Fruit fly (Drosophila melanogaster) whole organism, embryonic: ENCODE measurements around the gene nAChRalpha6.
A peak's percentile ranks its signal among the peaks of the same experiment; 100 is the strongest.

ENCODE experiments used
- CG11456 ChIP-seq: fragments of 200-800 bp; sonication (Bioruptor generic); IDR thresholded peaks from 3 replicates; pipeline ENCODE4 v1.3.6; 2022; ENCODE audit warnings: missing biosample characterization, missing genetic modification characterization
- CG11696 ChIP-seq: fragments of 200-800 bp; sonication (Bioruptor generic); IDR thresholded peaks from 2 replicates; pipeline ENCODE4 v1.3.6; 2022; ENCODE audit warnings: missing biosample characterization, missing genetic modification characterization
- CG14050 ChIP-seq: fragments of 200-800 bp; sonication (Bioruptor generic); IDR thresholded peaks from 3 replicates; pipeline ENCODE4 v1.3.6; 2022; ENCODE audit warnings: missing biosample characterization, missing genetic modification characterization
- CG1529 ChIP-seq: fragments of 200-800 bp; sonication (Bioruptor generic); optimal IDR thresholded peaks from 3 replicates; lab custom pipeline; 2018; ENCODE audit warnings: missing biosample characterization, missing genetic modification characterization
- CG17186 ChIP-seq: fragments of 200-800 bp; sonication (Bioruptor generic); optimal IDR thresholded peaks from 3 replicates; lab custom pipeline; 2017; ENCODE audit warnings: missing biosample characterization, missing genetic modification reagents, missing genetic modification characterization
- CG1792 ChIP-seq: fragments of 200-800 bp; sonication (Bioruptor generic); optimal IDR thresholded peaks from 2 replicates; lab custom pipeline; 2016; ENCODE audit warnings: missing biosample characterization, missing genetic modification characterization
- CG2889 ChIP-seq: fragments of 200-800 bp; sonication (Bioruptor generic); IDR thresholded peaks from 3 replicates; pipeline ENCODE4 v1.3.6; 2022; ENCODE audit warnings: missing biosample characterization, missing genetic modification characterization
- CG32532 ChIP-seq: fragments of 200-800 bp; sonication (Bioruptor generic); IDR thresholded peaks from 2 replicates; pipeline ENCODE4 v1.3.6; 2022; ENCODE audit warnings: missing biosample characterization, missing genetic modification characterization
- CG3726 ChIP-seq: fragments of 200-800 bp; sonication (Bioruptor generic); IDR thresholded peaks from 3 replicates; pipeline ENCODE4, ENCODE4 v1.3.6; 2022; ENCODE audit warnings: missing biosample characterization, missing genetic modification characterization
- CG4328 ChIP-seq: fragments of 200-800 bp; sonication (Bioruptor generic); optimal IDR thresholded peaks from 3 replicates; lab custom pipeline; 2017; ENCODE audit warnings: missing biosample characterization, missing genetic modification reagents, missing genetic modification characterization
- CG4707 ChIP-seq: fragments of 200-800 bp; sonication (Bioruptor generic); optimal IDR thresholded peaks from 2 replicates; lab custom pipeline; 2018; ENCODE audit warnings: missing biosample characterization, mild to moderate bottlenecking, missing genetic modification characterization, moderate library complexity
- CG6654 ChIP-seq: fragments of 200-800 bp; sonication (Bioruptor generic); optimal IDR thresholded peaks from 2 replicates; lab custom pipeline; 2017; ENCODE audit warnings: missing biosample characterization, mild to moderate bottlenecking, missing genetic modification characterization
- CG6683 ChIP-seq: fragments of 200-800 bp; sonication (Bioruptor generic); optimal IDR thresholded peaks from 2 replicates; lab custom pipeline; 2017; ENCODE audit warnings: missing biosample characterization, mild to moderate bottlenecking, missing genetic modification characterization, missing genetic modification reagents
- CG6689 ChIP-seq: fragments of 200-800 bp; sonication (Bioruptor generic); IDR thresholded peaks from 2 replicates; pipeline ENCODE4 v1.3.6; 2022; ENCODE audit warnings: missing biosample characterization, missing genetic modification characterization
- CG6813 ChIP-seq: fragments of 200-800 bp; sonication (Bioruptor generic); optimal IDR thresholded peaks from 2 replicates; lab custom pipeline; 2017; ENCODE audit warnings: missing biosample characterization, missing genetic modification characterization, mild to moderate bottlenecking, moderate library complexity, missing genetic modification reagents
- CG7372 ChIP-seq: fragments of 200-800 bp; sonication (Bioruptor generic); IDR thresholded peaks from 2 replicates; pipeline ENCODE4 v1.3.6; 2022; ENCODE audit warnings: missing biosample characterization, missing genetic modification characterization
- CG7839 ChIP-seq: fragments of 200-800 bp; sonication (Bioruptor generic); optimal IDR thresholded peaks from 3 replicates; lab custom pipeline; 2018; ENCODE audit warnings: missing biosample characterization, mild to moderate bottlenecking, missing genetic modification characterization, moderate library complexity
- CG7928 ChIP-seq: fragments of 200-800 bp; sonication (Bioruptor generic); optimal IDR thresholded peaks from 2 replicates; lab custom pipeline; 2017; ENCODE audit warnings: missing biosample characterization, mild to moderate bottlenecking, missing genetic modification characterization
- CG9609 ChIP-seq: fragments of 200-800 bp; sonication (Bioruptor generic); optimal IDR thresholded peaks from 3 replicates; lab custom pipeline; 2016; ENCODE audit warnings: missing biosample characterization, missing genetic modification characterization
- Ets65A ChIP-seq: fragments of 200-800 bp; sonication (Bioruptor generic); peaks from one replicate; lab custom pipeline; 2016; ENCODE audit warnings: missing biosample characterization, missing genetic modification characterization
- HLH4C ChIP-seq: fragments of 200-800 bp; sonication (Bioruptor generic); IDR thresholded peaks from 3 replicates; pipeline ENCODE4 v1.3.6; 2022; ENCODE audit warnings: missing biosample characterization, missing genetic modification characterization; ENCODE audit not compliant: partially characterized antibody
- HmgZ ChIP-seq: fragments of 200-800 bp; sonication (Bioruptor generic); optimal IDR thresholded peaks from 2 replicates; lab custom pipeline; 2018; ENCODE audit warnings: missing biosample characterization, mild to moderate bottlenecking, missing genetic modification characterization
- Mad ChIP-seq: fragments of 200-800 bp; sonication (Bioruptor generic); optimal IDR thresholded peaks from 2 replicates; lab custom pipeline; 2016; ENCODE audit warnings: missing biosample characterization, missing genetic modification characterization
- Mes4 ChIP-seq: fragments of 200-800 bp; sonication (Bioruptor generic); optimal IDR thresholded peaks from 2 replicates; lab custom pipeline; 2016; ENCODE audit warnings: missing biosample characterization, missing genetic modification characterization
- Nf-YA ChIP-seq: fragments of 200-800 bp; sonication (Bioruptor generic); IDR thresholded peaks from 2 replicates; pipeline ENCODE4 v1.3.6; 2022; ENCODE audit warnings: missing biosample characterization, missing genetic modification characterization
- Nf-YB ChIP-seq: fragments of 200-800 bp; sonication (Bioruptor generic); optimal IDR thresholded peaks from 3 replicates; lab custom pipeline; 2019; ENCODE audit warnings: missing biosample characterization, mild to moderate bottlenecking, missing genetic modification characterization, moderate library complexity
- Ravus ChIP-seq: fragments of 200-800 bp; sonication (Bioruptor generic); IDR thresholded peaks from 2 replicates; pipeline ENCODE4 v1.3.6; 2022; ENCODE audit warnings: missing biosample characterization, missing genetic modification characterization
- Rfx ChIP-seq: fragments of 200-800 bp; sonication (Bioruptor generic); IDR thresholded peaks from 2 replicates; pipeline ENCODE4 v1.3.6; 2022; ENCODE audit warnings: missing biosample characterization, missing genetic modification characterization
- Taf1 ChIP-seq: fragments of 200-800 bp; sonication (Bioruptor generic); IDR thresholded peaks from 2 replicates; pipeline ENCODE4 v1.3.6; 2022; ENCODE audit warnings: missing biosample characterization, missing genetic modification characterization
- ash1 ChIP-seq: fragments of 200-800 bp; sonication (Bioruptor generic); optimal IDR thresholded peaks from 2 replicates; lab custom pipeline; 2018; ENCODE audit warnings: missing biosample characterization, mild to moderate bottlenecking, missing genetic modification characterization
- caup ChIP-seq: fragments of 200-800 bp; sonication (Bioruptor generic); optimal IDR thresholded peaks from 3 replicates; lab custom pipeline; 2017; ENCODE audit warnings: missing biosample characterization, mild to moderate bottlenecking, missing genetic modification characterization, moderate library complexity; ENCODE audit not compliant: severe bottlenecking
- chinmo ChIP-seq: fragments of 200-800 bp; sonication (Bioruptor generic); IDR thresholded peaks from 4 replicates; pipeline ENCODE4 v1.3.6; 2022; ENCODE audit warnings: missing biosample characterization, missing genetic modification characterization; ENCODE audit not compliant: partially characterized antibody
- ci ChIP-seq: fragments of 200-800 bp; sonication (Bioruptor generic); IDR thresholded peaks from 3 replicates; pipeline ENCODE4 v1.3.6; 2022; ENCODE audit warnings: missing biosample characterization, missing genetic modification characterization
- dmrt11E ChIP-seq: fragments of 200-800 bp; sonication (Bioruptor generic); optimal IDR thresholded peaks from 3 replicates; lab custom pipeline; 2018; ENCODE audit warnings: missing biosample characterization, mild to moderate bottlenecking, missing genetic modification characterization, moderate library complexity
- emc ChIP-seq: fragments of 200-800 bp; sonication (Bioruptor generic); optimal IDR thresholded peaks from 2 replicates; lab custom pipeline; 2016; ENCODE audit warnings: missing biosample characterization, missing genetic modification characterization
- fd96Cb ChIP-seq: fragments of 200-800 bp; sonication (Bioruptor generic); optimal IDR thresholded peaks from 2 replicates; lab custom pipeline; 2018; ENCODE audit warnings: missing biosample characterization, mild to moderate bottlenecking, missing genetic modification characterization, moderate library complexity
- gcm ChIP-seq: fragments of 200-800 bp; sonication (Bioruptor generic); optimal IDR thresholded peaks from 2 replicates; lab custom pipeline; 2019; ENCODE audit warnings: missing biosample characterization, mild to moderate bottlenecking, missing genetic modification characterization, moderate library complexity
- gcm2 ChIP-seq: fragments of 200-800 bp; sonication (Bioruptor generic); optimal IDR thresholded peaks from 2 replicates; lab custom pipeline; 2016; ENCODE audit warnings: missing biosample characterization, missing genetic modification characterization
- hkb ChIP-seq, 2 experiments: fragments of 200-800 bp in 1 of 2; fragments of >200 bp in 1 of 2; sonication (Bioruptor generic) in 1 of 2; IDR thresholded peaks in 1 of 2; optimal IDR thresholded peaks in 1 of 2; 2 replicates each; pipeline versions ENCODE4 v1.3.6 to Lab custom; 2017 to 2022; ENCODE audit warnings: missing biosample characterization in 1 of 2, missing genetic modification characterization in 1 of 2
- hth ChIP-seq: fragments of >200 bp; optimal IDR thresholded peaks from 2 replicates; lab custom pipeline; 2017; ENCODE audit warnings: inconsistent platforms
- lbe ChIP-seq: fragments of 200-800 bp; sonication (Bioruptor generic); optimal IDR thresholded peaks from 2 replicates; lab custom pipeline; 2016; ENCODE audit warnings: missing biosample characterization, mild to moderate bottlenecking, missing genetic modification characterization
- prd ChIP-seq, 3 experiments: fragments of >200 bp in 2 of 3; fragments of 200-800 bp in 1 of 3; sonication (Bioruptor generic) in 1 of 3; optimal IDR thresholded peaks in 2 of 3; IDR thresholded peaks in 1 of 3; 2 replicates in 2 of 3; 3 replicates in 1 of 3; pipeline versions ENCODE4 v1.3.6 to Lab custom; 2017 to 2022; ENCODE audit warnings: missing biosample characterization in 1 of 3, missing genetic modification characterization in 1 of 3
- sima ChIP-seq: fragments of 200-800 bp; sonication (Bioruptor generic); optimal IDR thresholded peaks from 2 replicates; lab custom pipeline; 2016; ENCODE audit warnings: missing biosample characterization, missing genetic modification characterization
- slbo ChIP-seq: fragments of 200-800 bp; sonication (Bioruptor generic); IDR thresholded peaks from 2 replicates; pipeline ENCODE4 v1.3.6; 2022; ENCODE audit warnings: missing biosample characterization, missing genetic modification characterization
- sqz ChIP-seq: fragments of 200-800 bp; sonication (Bioruptor generic); optimal IDR thresholded peaks from 3 replicates; lab custom pipeline; 2018; ENCODE audit warnings: missing biosample characterization, mild to moderate bottlenecking, missing genetic modification characterization
- tio ChIP-seq: fragments of 200-800 bp; sonication (Bioruptor generic); optimal IDR thresholded peaks from 2 replicates; lab custom pipeline; 2017; ENCODE audit warnings: missing biosample characterization, missing genetic modification characterization, inconsistent platforms
- tx ChIP-seq: fragments of 200-800 bp; sonication (Bioruptor generic); optimal IDR thresholded peaks from 2 replicates; lab custom pipeline; 2016; ENCODE audit warnings: missing biosample characterization, missing genetic modification characterization

nAChRalpha6 gene

dm6 chr2L:9918020-9918959 lies 32.2 kb upstream of the nAChRalpha6 start, which contains the start of the genes CG5885 and CG4598 (continued):
- TF ChIP-seq gcm2 (GFP tag; lab: Kevin White, UChicago) (peak; percentile 25), CG2889 (GFP tag; lab: Robert Waterston, UW) (0 out of 3 replicates have a peak, but pooled peaks have one; percentile 28), CG3726 (GFP tag; lab: Robert Waterston, UW) (0 out of 3 replicates have a peak, but pooled peaks have one; percentile 45), caup (GFP tag; lab: Kevin White, UChicago) (peak; percentile 59), CG4707 (no peak), ci (peak; percentile 85), Taf1 (peak; percentile 55; the same call in 1 of the 2 replicates), Mad (peak; percentile 6), Nf-YA (no peak), ash1 (GFP tag; lab: Kevin White, UChicago) (no peak), tx (GFP tag; lab: Kevin White, UChicago) (peak; percentile 46), CG6689 (GFP tag; lab: Robert Waterston, UW) (peak; percentile 43; the same call in 1 of the 2 replicates), sima (GFP tag; lab: Kevin White, UChicago) (no peak), CG6683 (GFP tag; lab: Kevin White, UChicago) (no peak), HmgZ (peak; percentile 55), HLH4C (GFP tag; lab: Robert Waterston, UW) (peak; percentile 82), emc (GFP tag; lab: Kevin White, UChicago) (no peak), gcm (GFP tag; lab: Kevin White, UChicago) (peak; percentile 38), CG7372 (peak; percentile 47; the same call in 1 of the 2 replicates), CG11456 (GFP tag; lab: Robert Waterston, UW) (peak; percentile 63), Ets65A (GFP tag; lab: Kevin White, UChicago) (peak; percentile 87), lbe (peak; percentile 53), CG11696 (GFP tag; lab: Robert Waterston, UW) (0 out of 2 replicates have a peak, but pooled peaks have one; percentile 28), Ravus (GFP tag; lab: Robert Waterston, UW) (peak; percentile 31), sqz (GFP tag; lab: Kevin White, UChicago) (no peak), CG14050 (no peak; the same call in 1 of the 3 replicates), CG4328 (GFP tag; lab: Kevin White, UChicago) (peak; percentile 50), CG1529 (GFP tag; lab: Kevin White, UChicago) (peak; percentile 49), CG32532 (GFP tag; lab: Robert Waterston, UW) (peak; percentile 79), tio (no peak), prd (optimal IDR thresholded peaks at IDR 0.05; lab: Kevin White, UChicago) (no peak), prd (GFP tag; IDR thresholded peaks at IDR 0.05; lab: Robert Waterston, UW) (peak; percentile 54; the same call in 2 of the 3 replicates), Nf-YB (peak; percentile 42), CG6813 (GFP tag; lab: Kevin White, UChicago) (peak; percentile 23), slbo (GFP tag; lab: Robert Waterston, UW) (peak; percentile 84), hth (lab: Kevin White, UChicago) (no peak), CG17186 (GFP tag; lab: Kevin White, UChicago) (peak; percentile 71), hkb (optimal IDR thresholded peaks at IDR 0.05; lab: Kevin White, UChicago) (no peak), hkb (GFP tag; IDR thresholded peaks at IDR 0.05; lab: Robert Waterston, UW) (peak; percentile 84), CG9609 (no peak), CG6654 (GFP tag; lab: Kevin White, UChicago) (no peak), Mes4 (GFP tag; lab: Kevin White, UChicago) (no peak), dmrt11E (tag; lab: Kevin White, UChicago) (peak; percentile 45), CG1792 (GFP tag; lab: Kevin White, UChicago) (no peak), CG7839 (tag; lab: Kevin White, UChicago) (peak; percentile 76), Rfx (GFP tag; lab: Robert Waterston, UW) (peak; percentile 80), chinmo (peak; percentile 83; the same call in 2 of the 4 replicates), CG7928 (peak; percentile 98), fd96Cb (tag; lab: Kevin White, UChicago) (peak; percentile 48)
